Worm (Caenorhabditis elegans) whole organism, L3 larva: Measurements from ENCODE around the gene sdz-9.

Experiments
- R02D3.7 ChIP-seq: fragments of 150-350 bp; optimal IDR thresholded peaks from 2 replicates; lab custom pipeline; 2014; ENCODE audit warnings: missing biosample characterization, missing genetic modification characterization
- ZK546.5 ChIP-seq: sonication (generic microtip); optimal IDR thresholded peaks from 2 replicates; lab custom pipeline; 2017; ENCODE audit warnings: missing biosample characterization, missing genetic modification characterization
- ama-1 ChIP-seq: fragments of 150-350 bp; optimal IDR thresholded peaks from 2 replicates; lab custom pipeline; 2018
- ceh-16 ChIP-seq: sonication (generic microtip); optimal IDR thresholded peaks from 2 replicates; lab custom pipeline; 2017; ENCODE audit warnings: missing biosample characterization, missing genetic modification characterization
- ceh-28 ChIP-seq: fragments of 150-350 bp; optimal IDR thresholded peaks from 2 replicates; lab custom pipeline; 2014; ENCODE audit warnings: missing biosample characterization, missing genetic modification reagents, missing genetic modification characterization
- ceh-82 ChIP-seq: fragments of 150-350 bp; optimal IDR thresholded peaks from 2 replicates; lab custom pipeline; 2014; ENCODE audit warnings: missing biosample characterization, missing genetic modification characterization
- daf-12 ChIP-seq: fragments of 150-350 bp; optimal IDR thresholded peaks from 2 replicates; lab custom pipeline; 2014; ENCODE audit warnings: missing biosample characterization, missing genetic modification reagents, missing genetic modification characterization
- egl-27 ChIP-seq: sonication (generic microtip); optimal IDR thresholded peaks from 4 replicates; lab custom pipeline; 2017; ENCODE audit warnings: missing biosample characterization, missing genetic modification reagents, missing genetic modification characterization
- elt-2 ChIP-seq: sonication (generic microtip); optimal IDR thresholded peaks from 2 replicates; lab custom pipeline; 2016; ENCODE audit warnings: missing genetic modification reagents, mild to moderate bottlenecking, missing genetic modification characterization, missing compliant biosample characterization
- elt-3 ChIP-seq, 3 experiments: fragments of 150-350 bp in 1 of 3; sonication (generic microtip) in 2 of 3; optimal IDR thresholded peaks; 2 replicates in 2 of 3; 4 replicates in 1 of 3; lab custom pipeline; 2014 to 2017; ENCODE audit warnings: missing biosample characterization in 3 of 3, missing genetic modification characterization in 3 of 3
- fkh-10 ChIP-seq: sonication (generic microtip); optimal IDR thresholded peaks from 2 replicates; lab custom pipeline; 2017; ENCODE audit warnings: missing biosample characterization, missing genetic modification reagents, missing genetic modification characterization
- fkh-2 ChIP-seq: fragments of 150-350 bp; optimal IDR thresholded peaks from 2 replicates; lab custom pipeline; 2014; ENCODE audit warnings: missing biosample characterization, missing genetic modification reagents, missing genetic modification characterization
- fos-1 ChIP-seq: fragments of 150-350 bp; optimal IDR thresholded peaks from 2 replicates; lab custom pipeline; 2014; ENCODE audit warnings: missing biosample characterization, missing genetic modification characterization
- hmg-11 ChIP-seq: sonication (generic microtip); optimal IDR thresholded peaks from 2 replicates; lab custom pipeline; 2016; ENCODE audit warnings: missing genetic modification characterization, missing compliant biosample characterization
- jun-1 ChIP-seq: fragments of 150-350 bp; optimal IDR thresholded peaks from 2 replicates; lab custom pipeline; 2014; ENCODE audit warnings: missing biosample characterization, missing genetic modification reagents, missing genetic modification characterization
- lin-15B ChIP-seq: fragments of 150-350 bp; optimal IDR thresholded peaks from 2 replicates; lab custom pipeline; 2014; ENCODE audit warnings: missing biosample characterization, missing genetic modification characterization
- mdl-1 ChIP-seq: fragments of 150-350 bp; optimal IDR thresholded peaks from 2 replicates; lab custom pipeline; 2014; ENCODE audit warnings: missing biosample characterization, missing genetic modification characterization
- nfya-1 ChIP-seq: sonication (generic microtip); optimal IDR thresholded peaks from 2 replicates; lab custom pipeline; 2017; ENCODE audit warnings: missing genetic modification characterization, mild to moderate bottlenecking, missing compliant biosample characterization, antibody characterized with exemption, moderate library complexity; ENCODE audit not compliant: insufficient read depth
- nhr-11 ChIP-seq: fragments of 150-350 bp; optimal IDR thresholded peaks from 2 replicates; lab custom pipeline; 2014; ENCODE audit warnings: missing biosample characterization, missing genetic modification characterization
- nhr-23 ChIP-seq: fragments of 150-350 bp; optimal IDR thresholded peaks from 2 replicates; lab custom pipeline; 2014; ENCODE audit warnings: missing biosample characterization, missing genetic modification reagents, missing genetic modification characterization
- nhr-237 ChIP-seq: fragments of 150-350 bp; optimal IDR thresholded peaks from 2 replicates; lab custom pipeline; 2014; ENCODE audit warnings: missing biosample characterization, missing genetic modification characterization
- nhr-25 ChIP-seq: sonication (generic microtip); optimal IDR thresholded peaks from 2 replicates; lab custom pipeline; 2017; ENCODE audit warnings: missing biosample characterization, missing genetic modification characterization
- nhr-28 ChIP-seq: fragments of 150-350 bp; optimal IDR thresholded peaks from 2 replicates; lab custom pipeline; 2014; ENCODE audit warnings: missing biosample characterization, missing genetic modification characterization
- nhr-43 ChIP-seq: sonication (generic microtip); optimal IDR thresholded peaks from 2 replicates; lab custom pipeline; 2016; ENCODE audit warnings: mild to moderate bottlenecking, missing genetic modification characterization, missing compliant biosample characterization; ENCODE audit not compliant: poor library complexity, severe bottlenecking
- nhr-67 ChIP-seq: fragments of 150-350 bp; optimal IDR thresholded peaks from 2 replicates; lab custom pipeline; 2014; ENCODE audit warnings: missing biosample characterization, missing genetic modification characterization
- pqm-1 ChIP-seq: fragments of 150-350 bp; optimal IDR thresholded peaks from 2 replicates; lab custom pipeline; 2017; ENCODE audit warnings: missing biosample characterization, missing genetic modification characterization, inconsistent platforms
- skn-1 ChIP-seq: fragments of 150-350 bp; optimal IDR thresholded peaks from 2 replicates; lab custom pipeline; 2014; ENCODE audit warnings: missing biosample characterization, missing genetic modification characterization
- snpc-4 ChIP-seq: fragments of 150-350 bp; optimal IDR thresholded peaks from 2 replicates; lab custom pipeline; 2014; ENCODE audit warnings: missing biosample characterization, missing genetic modification characterization
- tbx-2 ChIP-seq: sonication (generic microtip); optimal IDR thresholded peaks from 2 replicates; lab custom pipeline; 2016; ENCODE audit warnings: mild to moderate bottlenecking, missing genetic modification characterization, missing compliant biosample characterization
- unc-39 ChIP-seq: sonication (generic microtip); optimal IDR thresholded peaks from 4 replicates; lab custom pipeline; 2017; ENCODE audit warnings: missing biosample characterization, missing genetic modification characterization
- unc-62 ChIP-seq: fragments of 150-350 bp; sonication (generic microtip); optimal IDR thresholded peaks from 4 replicates; lab custom pipeline; 2014; ENCODE audit warnings: missing biosample characterization, missing genetic modification reagents, missing genetic modification characterization
- zag-1 ChIP-seq: fragments of 150-350 bp; optimal IDR thresholded peaks from 2 replicates; lab custom pipeline; 2014; ENCODE audit warnings: missing biosample characterization, missing genetic modification characterization
- ztf-11 ChIP-seq: fragments of 150-350 bp; optimal IDR thresholded peaks from 2 replicates; lab custom pipeline; 2014; ENCODE audit warnings: missing biosample characterization, missing genetic modification characterization
- ztf-4 ChIP-seq: fragments of 150-350 bp; optimal IDR thresholded peaks from 2 replicates; lab custom pipeline; 2014; ENCODE audit warnings: missing biosample characterization, missing genetic modification characterization

sdz-9 gene

DNA sequence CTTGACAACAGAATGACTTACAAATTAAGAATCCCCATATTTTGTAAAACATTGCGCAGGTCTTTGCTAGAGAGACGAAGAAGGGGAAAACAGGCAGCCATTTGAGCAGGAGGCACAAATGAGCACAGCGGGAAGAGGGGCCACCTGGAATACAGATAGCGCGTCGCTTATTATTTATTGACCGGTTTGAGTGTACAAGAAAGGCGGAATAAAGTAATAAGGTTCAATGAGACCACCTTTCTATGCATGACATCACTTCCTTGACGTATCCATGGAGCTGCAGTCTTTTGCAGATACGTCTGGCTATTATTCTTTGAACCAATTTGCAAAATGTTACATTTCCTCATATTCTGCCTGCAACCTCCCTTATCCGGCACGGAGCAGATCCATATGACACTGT lies 1.5 kb upstream of the sdz-9 start, which contains the start of gene fbxb-111:
Gene fbxb-111, minus strand, starts transcription at position 101 of the 400 bp plus-strand sequence.
- TF ChIP-seq snpc-4 (tag; lab: Kevin White, UChicago) = no peak
- TF ChIP-seq ceh-82 (tag; lab: Kevin White, UChicago) = no peak
- no peak for TF ChIP-seq zag-1 (tag; lab: Kevin White, UChicago)
- TF ChIP-seq tbx-2 (tag; lab: Kevin White, UChicago) = no peak
- TF ChIP-seq egl-27 (tag; lab: Kevin White, UChicago) = no peak
- no peak for TF ChIP-seq nhr-28 (tag; lab: Kevin White, UChicago)
- TF ChIP-seq hmg-11 (tag; lab: Kevin White, UChicago) = no peak
- no peak for TF ChIP-seq ZK546.5 (tag; lab: Kevin White, UChicago)
- TF ChIP-seq elt-3 (tag; optimal IDR thresholded peaks at IDR 0.05; lab: Kevin White, UChicago) = no peak

DNA sequence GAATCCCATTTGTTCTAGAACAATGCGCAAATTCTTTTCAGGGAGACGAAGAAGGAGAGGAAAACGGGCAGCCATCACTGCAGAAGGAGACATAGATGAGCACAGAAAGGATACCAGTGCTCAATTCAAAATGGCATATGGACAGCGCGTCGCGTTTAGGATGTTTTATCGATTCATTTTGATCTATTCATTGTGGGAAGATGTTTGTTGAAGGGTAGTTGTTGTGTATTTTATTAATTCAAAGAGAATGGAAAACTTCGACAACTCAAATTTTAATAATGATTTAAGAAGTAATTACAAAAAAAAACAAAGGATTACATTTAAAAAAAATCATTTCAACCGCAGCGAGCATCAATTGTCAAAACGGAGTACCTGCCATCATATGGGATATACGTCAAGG lies 1.3 kb downstream of the sdz-9 start, which contains the start of gene sdz-10:
Gene sdz-10, minus strand, starts transcription at position 101 of the 400 bp plus-strand sequence.
- TF ChIP-seq unc-62 = no peak
- TF ChIP-seq fos-1 (tag; lab: Kevin White, UChicago) = no peak
- no peak for TF ChIP-seq tbx-2 (tag; lab: Kevin White, UChicago)
- TF ChIP-seq ztf-4 = no peak
- TF ChIP-seq fkh-10 (GFP tag; lab: Kevin White, UChicago) = no peak
- TF ChIP-seq mdl-1 (tag; lab: Kevin White, UChicago) = no peak
- TF ChIP-seq hmg-11 (tag; lab: Kevin White, UChicago) = no peak
- no peak for TF ChIP-seq nhr-67 (tag; lab: Kevin White, UChicago)

- no peak for TF ChIP-seq skn-1 (tag; lab: Kevin White, UChicago)
- no peak for TF ChIP-seq daf-12 (tag; lab: Kevin White, UChicago)
- TF ChIP-seq ZK546.5 (tag; lab: Kevin White, UChicago) = no peak
- TF ChIP-seq R02D3.7 (tag; lab: Kevin White, UChicago) = no peak
- TF ChIP-seq unc-39 (tag; lab: Kevin White, UChicago) = no peak
- no peak for TF ChIP-seq zag-1 (tag; lab: Kevin White, UChicago)
- no peak for TF ChIP-seq ceh-82 (tag; lab: Kevin White, UChicago)
- TF ChIP-seq hmg-11 (tag; lab: Kevin White, UChicago) = no peak
- TF ChIP-seq ceh-28 (tag; lab: Kevin White, UChicago) = no peak
- TF ChIP-seq nhr-23 (tag; lab: Kevin White, UChicago) = no peak
- TF ChIP-seq fkh-2 (tag; lab: Kevin White, UChicago) = no peak
- no peak for TF ChIP-seq ztf-4
- TF ChIP-seq lin-15B = no peak
- TF ChIP-seq elt-2 = no peak
- TF ChIP-seq nhr-67 (tag; lab: Kevin White, UChicago) = no peak
- TF ChIP-seq tbx-2 (tag; lab: Kevin White, UChicago) = no peak
Measured at ce11 chrII:2770788-2771187, 2.6 kb downstream of the sdz-9 start, which contains the start of gene fbxb-105. TSS of gene fbxb-105 (minus strand) at chrII:2770888.

- TF ChIP-seq nhr-43 (no peak), ztf-11 (tag; lab: Kevin White, UChicago) (no peak), nhr-237 (tag; lab: Kevin White, UChicago) (no peak), nhr-28 (tag; lab: Kevin White, UChicago) (no peak), fkh-10 (GFP tag; lab: Kevin White, UChicago) (no peak), egl-27 (tag; lab: Kevin White, UChicago) (no peak), nfya-1 (tag; lab: Kevin White, UChicago) (no peak), nhr-25 (tag; lab: Kevin White, UChicago) (no peak), hmg-11 (tag; lab: Kevin White, UChicago) (no peak), ceh-16 (tag; lab: Kevin White, UChicago) (no peak), ztf-4 (no peak), fos-1 (tag; lab: Kevin White, UChicago) (no peak), mdl-1 (tag; lab: Kevin White, UChicago) (no peak), nhr-11 (no peak), pqm-1 (tag; lab: Kevin White, UChicago) (no peak), ama-1 (lab: Kevin White, UChicago) (no peak), jun-1 (tag; lab: Kevin White, UChicago) (no peak)
- TF ChIP-seq, all 47 proteins: peak for 0
Measured at ce11 chrII:2769021-2769420, 4.4 kb downstream of the sdz-9 start, which contains the start of gene F08D12.7. TSS of gene F08D12.7 (minus strand) at chrII:2769121.
